Worm (Caenorhabditis elegans): ENCODE results near the gene R155.5.

The R155.5 gene

DNA sequence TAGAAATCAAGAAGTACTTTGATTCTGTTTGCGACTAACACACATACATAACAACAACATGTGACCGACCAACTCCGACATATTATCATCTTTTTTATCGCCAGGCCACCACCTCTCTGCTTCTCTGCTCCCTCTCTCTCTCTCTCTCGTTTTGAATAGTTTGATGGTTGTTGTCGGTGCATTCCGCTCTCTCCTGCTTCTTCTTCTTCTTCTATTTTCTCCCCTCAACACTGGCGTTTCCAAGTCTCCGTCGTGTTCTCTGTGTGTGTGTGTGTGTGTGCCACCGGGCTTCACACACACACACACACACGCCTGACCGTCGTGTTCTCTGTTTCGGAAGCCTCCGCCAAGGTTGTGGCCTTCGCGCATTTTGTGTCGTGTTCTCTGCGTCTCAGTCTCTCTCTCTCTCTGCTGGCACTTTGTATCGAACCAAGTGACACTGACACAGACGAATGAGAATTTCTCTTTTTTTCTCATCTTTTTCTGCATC is 45.2 kb downstream of the R155.5 start (continued):
- peak; percentile 86 for TF ChIP-seq unc-55 (GFP tag; optimal IDR thresholded peaks at IDR 0.05)

DNA sequence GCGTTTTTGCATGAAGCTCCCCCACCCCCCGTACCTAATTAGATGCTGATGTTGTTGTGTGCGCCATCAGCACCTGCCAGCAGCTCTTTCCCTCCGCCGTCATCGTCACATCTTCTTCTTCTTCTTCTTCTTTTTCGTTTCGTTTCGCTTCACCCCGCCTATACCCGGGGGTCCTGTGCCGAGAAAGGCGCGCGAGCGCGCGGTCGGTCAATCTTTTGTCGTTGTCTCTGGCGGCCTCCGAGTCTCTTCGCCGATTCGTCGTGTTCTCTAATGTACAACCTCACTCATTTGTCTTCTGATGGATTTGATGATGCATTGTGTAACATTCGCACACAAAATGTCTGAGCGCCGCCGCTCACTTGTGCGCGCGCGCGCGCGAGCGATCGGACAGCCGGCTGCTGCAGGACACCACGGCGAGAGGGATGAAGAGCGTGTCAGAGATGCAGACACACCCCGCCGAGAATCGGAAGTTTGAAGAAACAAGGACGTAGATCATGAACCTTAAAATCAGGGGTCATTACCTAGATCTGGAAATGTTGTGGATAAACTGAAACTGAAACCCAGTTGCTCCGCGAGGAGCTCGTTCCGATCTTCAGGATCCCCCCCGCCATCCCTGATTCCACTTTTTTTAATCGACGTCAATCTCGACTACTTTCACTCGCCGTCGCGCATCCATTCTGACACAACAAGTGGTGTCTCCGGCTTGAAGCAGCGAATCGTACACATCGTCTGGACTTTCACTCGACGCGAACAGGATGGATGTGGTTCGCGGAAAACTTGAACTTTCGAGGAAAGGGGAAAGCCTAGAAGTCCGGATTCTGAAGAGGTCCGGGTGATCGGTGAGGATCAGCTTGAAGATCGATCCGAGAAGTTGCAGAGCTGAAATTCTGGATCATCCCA is 46.7 kb downstream of the R155.5 start:
- TF ChIP-seq lin-13 (GFP tag; optimal IDR thresholded peaks at IDR 0.05) (peak; percentile 81), nhr-6 (tag; optimal IDR thresholded peaks at IDR 0.05) (peak; percentile 65), nhr-10 (tag; optimal IDR thresholded peaks at IDR 0.05) (no peak), ZK546.5 (tag; optimal IDR thresholded peaks at IDR 0.05) (no peak), mbf-1 (tag; optimal IDR thresholded peaks at IDR 0.05) (no peak), egl-27 (tag; optimal IDR thresholded peaks at IDR 0.05) (peak; percentile 97), Y55F3AM.14 (GFP tag; optimal IDR thresholded peaks at IDR 0.05) (peak; percentile 99), R02D3.7 (tag; optimal IDR thresholded peaks at IDR 0.05) (no peak), unc-55 (GFP tag; optimal IDR thresholded peaks at IDR 0.05) (peak; percentile 74), mab-5 (tag; optimal IDR thresholded peaks at IDR 0.05) (peak; percentile 94), nhr-129 (tag; optimal IDR thresholded peaks at IDR 0.05) (peak; percentile 90), mdl-1 (tag; optimal IDR thresholded peaks at IDR 0.05) (peak; percentile 85 to 93), unc-62 (GFP tag; optimal IDR thresholded peaks at IDR 0.05) (peak; percentile 78), zag-1 (tag; optimal IDR thresholded peaks at IDR 0.05) (peak; percentile 85), unc-39 (tag; optimal IDR thresholded peaks at IDR 0.05) (no peak), fos-1 (tag; optimal IDR thresholded peaks at IDR 0.05) (peak; percentile 71), ceh-82 (tag; optimal IDR thresholded peaks at IDR 0.05) (peak; percentile 64), nhr-237 (tag; optimal IDR thresholded peaks at IDR 0.05) (peak; percentile 6), alr-1 (tag; optimal IDR thresholded peaks at IDR 0.05) (no peak), ztf-11 (tag; optimal IDR thresholded peaks at IDR 0.05) (peak; percentile 39), crh-2 (tag; optimal IDR thresholded peaks at IDR 0.05) (peak; percentile 85), snpc-4 (tag; optimal IDR thresholded peaks at IDR 0.05) (no peak), ceh-16 (tag; optimal IDR thresholded peaks at IDR 0.05) (peak; percentile 94), blmp-1 (tag; optimal IDR thresholded peaks at IDR 0.05; ENCODE audit: insufficient read depth) (peak; percentile 86), sem-4 (tag; optimal IDR thresholded peaks at IDR 0.05) (peak; percentile 95), elt-1 (tag; optimal IDR thresholded peaks at IDR 0.05) (no peak), C34F6.9 (tag; optimal IDR thresholded peaks at IDR 0.05) (peak; percentile 68), skn-1 (tag; optimal IDR thresholded peaks at IDR 0.05) (no peak), nhr-12 (tag; optimal IDR thresholded peaks at IDR 0.05) (no peak), aly-2 (tag; optimal IDR thresholded peaks at IDR 0.05) (no peak), sma-3 (GFP tag; optimal IDR thresholded peaks at IDR 0.05) (peak; percentile 91), nhr-21 (tag; optimal IDR thresholded peaks at IDR 0.05) (peak; percentile 96), nhr-11 (tag; optimal IDR thresholded peaks at IDR 0.05) (no peak), lin-11 (tag; optimal IDR thresholded peaks at IDR 0.05) (peak; percentile 73), gmeb-1 (tag; optimal IDR thresholded peaks at IDR 0.05) (peak; percentile 66), peb-1 (tag; optimal IDR thresholded peaks at IDR 0.05) (no peak), nhr-77 (tag; optimal IDR thresholded peaks at IDR 0.05) (peak; percentile 21), ztf-4 (tag; optimal IDR thresholded peaks at IDR 0.05) (peak; percentile 77), sma-9 (GFP tag; optimal IDR thresholded peaks at IDR 0.05) (peak; percentile 100), sma-9 (tag; optimal IDR thresholded peaks at IDR 0.05) (peak; percentile 52), nhr-25 (tag; optimal IDR thresholded peaks at IDR 0.05) (peak; percentile 96), nhr-23 (tag; optimal IDR thresholded peaks at IDR 0.05) (no peak), elt-3 (tag; optimal IDR thresholded peaks at IDR 0.05) (no peak), lsy-2 (tag; optimal IDR thresholded peaks at IDR 0.05) (peak in 1 of 2 experiments; percentile 88), dmd-4 (tag; optimal IDR thresholded peaks at IDR 0.05) (no peak), ztf-1 (GFP tag; conservative IDR thresholded peaks at IDR 0.05) (no peak), F13H6.1 (tag; optimal IDR thresholded peaks at IDR 0.05) (peak; percentile 99), lin-39 (tag; optimal IDR thresholded peaks at IDR 0.05) (no peak), ama-1 (optimal IDR thresholded peaks at IDR 0.05) (no peak)

Data from whole organism, L2 larva.